Fruit fly (Drosophila melanogaster) whole organism, pupa: ENCODE results near the gene CG4313.

ENCODE experiments used
- CG10348 ChIP-seq: fragments of 200-800 bp; sonication (Bioruptor generic); IDR thresholded peaks from 2 replicates; pipeline ENCODE4 v1.3.6; 2022; ENCODE audit warnings: missing biosample characterization, missing genetic modification characterization
- CG12605 ChIP-seq: fragments of 200-800 bp; sonication (Bioruptor generic); IDR thresholded peaks from 2 replicates; pipeline ENCODE4 v1.3.6; 2022; ENCODE audit warnings: missing biosample characterization, missing genetic modification characterization
- CG13204 ChIP-seq: fragments of 200-800 bp; sonication (Bioruptor generic); optimal IDR thresholded peaks from 2 replicates; lab custom pipeline; 2018; ENCODE audit warnings: missing biosample characterization, mild to moderate bottlenecking, missing genetic modification characterization, moderate library complexity
- CG14655 ChIP-seq: fragments of 200-800 bp; sonication (Bioruptor generic); optimal IDR thresholded peaks from 3 replicates; lab custom pipeline; 2017; ENCODE audit warnings: mild to moderate bottlenecking, missing biosample characterization, missing genetic modification reagents, missing genetic modification characterization
- CG15710 ChIP-seq: fragments of 200-800 bp; sonication (Bioruptor generic); optimal IDR thresholded peaks from 2 replicates; lab custom pipeline; 2018; ENCODE audit warnings: missing biosample characterization, mild to moderate bottlenecking, missing genetic modification characterization, moderate library complexity
- CG17806 ChIP-seq: fragments of 200-800 bp; sonication (Bioruptor generic); optimal IDR thresholded peaks from 2 replicates; lab custom pipeline; 2018; ENCODE audit warnings: missing biosample characterization, mild to moderate bottlenecking, missing genetic modification characterization, moderate library complexity
- CG32121 ChIP-seq: fragments of 200-800 bp; sonication (Bioruptor generic); IDR thresholded peaks from 2 replicates; pipeline ENCODE4 v1.3.6; 2022; ENCODE audit warnings: missing biosample characterization, missing genetic modification characterization
- CG34367 ChIP-seq: fragments of 200-800 bp; sonication (Bioruptor generic); optimal IDR thresholded peaks from 2 replicates; lab custom pipeline; 2018; ENCODE audit warnings: missing biosample characterization, mild to moderate bottlenecking, missing genetic modification characterization
- CG4496 ChIP-seq: fragments of 200-800 bp; sonication (Bioruptor generic); IDR thresholded peaks from 3 replicates; pipeline ENCODE4 v1.3.6; 2022; ENCODE audit warnings: missing biosample characterization, missing genetic modification characterization
- CG8159 ChIP-seq: fragments of 200-800 bp; sonication (Bioruptor generic); optimal IDR thresholded peaks from 3 replicates; lab custom pipeline; 2018; ENCODE audit warnings: missing biosample characterization, mild to moderate bottlenecking, missing genetic modification characterization, moderate library complexity
- CG8301 ChIP-seq: fragments of 200-800 bp; sonication (Bioruptor generic); optimal IDR thresholded peaks from 2 replicates; lab custom pipeline; 2018; ENCODE audit warnings: missing biosample characterization, mild to moderate bottlenecking, missing genetic modification characterization
- CG9948 ChIP-seq: fragments of 200-800 bp; sonication (Bioruptor generic); optimal IDR thresholded peaks from 2 replicates; lab custom pipeline; 2018; ENCODE audit warnings: missing biosample characterization, mild to moderate bottlenecking, missing genetic modification characterization, moderate library complexity
- D1 ChIP-seq: fragments of 200-800 bp; sonication (Bioruptor generic); optimal IDR thresholded peaks from 2 replicates; lab custom pipeline; 2018; ENCODE audit warnings: missing biosample characterization, mild to moderate bottlenecking, missing genetic modification characterization, moderate library complexity
- EcR ChIP-seq: fragments of 200-800 bp; sonication (Bioruptor generic); optimal IDR thresholded peaks from 3 replicates; lab custom pipeline; 2019; ENCODE audit warnings: missing biosample characterization, missing genetic modification characterization, mild to moderate bottlenecking, moderate library complexity, missing genetic modification reagents
- Ets98B ChIP-seq: fragments of 200-800 bp; sonication (Bioruptor generic); IDR thresholded peaks from 2 replicates; pipeline ENCODE4 v1.3.6; 2022; ENCODE audit warnings: missing biosample characterization, missing genetic modification characterization
- Pif1A ChIP-seq: fragments of 200-800 bp; sonication (Bioruptor generic); optimal IDR thresholded peaks from 3 replicates; lab custom pipeline; 2016; ENCODE audit warnings: missing biosample characterization, missing genetic modification characterization
- Pif1B ChIP-seq: fragments of 200-800 bp; sonication (Bioruptor generic); optimal IDR thresholded peaks from 3 replicates; lab custom pipeline; 2016; ENCODE audit warnings: missing biosample characterization, missing genetic modification characterization
- Snoo ChIP-seq: fragments of 200-800 bp; sonication (Bioruptor generic); optimal IDR thresholded peaks from 3 replicates; lab custom pipeline; 2017; ENCODE audit warnings: missing biosample characterization, mild to moderate bottlenecking, missing genetic modification characterization, inconsistent platforms
- fd96Ca ChIP-seq: fragments of 200-800 bp; sonication (Bioruptor generic); IDR thresholded peaks from 3 replicates; pipeline ENCODE4 v1.3.6; 2022; ENCODE audit warnings: missing biosample characterization, missing genetic modification characterization
- gl ChIP-seq: fragments of 200-800 bp; sonication (Bioruptor generic); optimal IDR thresholded peaks from 2 replicates; lab custom pipeline; 2018; ENCODE audit warnings: missing biosample characterization, mild to moderate bottlenecking, missing genetic modification characterization
- rn ChIP-seq: fragments of 200-800 bp; sonication (Bioruptor generic); IDR thresholded peaks from 2 replicates; pipeline ENCODE4 v1.3.6; 2022; ENCODE audit warnings: missing biosample characterization, missing genetic modification characterization

The CG4313 gene

DNA sequence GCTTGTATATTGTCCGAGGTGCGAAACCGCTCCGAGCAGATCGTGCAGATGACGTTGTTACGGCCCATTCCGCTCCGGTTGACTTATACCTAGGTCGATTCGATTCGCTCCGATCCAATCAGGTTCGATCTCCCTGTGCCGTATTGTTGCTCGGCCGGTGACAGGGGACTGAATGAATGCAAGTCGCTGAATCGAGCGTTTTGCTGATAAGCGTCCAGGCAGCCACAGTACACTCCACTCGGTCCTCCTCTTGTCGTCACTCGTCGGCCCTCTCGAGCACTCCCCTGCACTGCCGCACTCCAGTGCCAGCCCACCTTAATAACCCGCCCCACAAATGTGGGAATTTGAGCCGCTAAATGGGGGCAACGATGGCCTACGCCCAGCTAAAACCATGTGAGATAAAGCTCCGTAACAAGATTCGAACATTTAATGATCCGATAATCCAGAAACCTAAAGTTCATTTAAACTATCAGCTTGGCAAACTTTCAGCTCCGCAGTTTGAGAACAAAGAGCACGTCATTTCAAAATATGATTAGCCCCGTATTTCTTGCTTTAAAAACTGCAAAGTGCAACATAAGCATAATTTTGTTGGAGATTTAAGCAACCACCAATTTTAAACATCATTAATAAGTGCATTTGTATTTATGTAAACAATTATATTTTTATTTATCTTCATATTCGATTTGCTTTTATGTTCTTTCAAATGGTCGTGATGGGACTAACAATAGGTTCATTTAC, 2.2 kb downstream of the CG4313 start, which contains the start of gene CG4325:
Gene CG4325, minus strand, starts transcription at position 159 of the 738 bp plus-strand sequence.
- TF ChIP-seq CG15710 (no peak), CG13204 (GFP tag; lab: Kevin White, UChicago) (peak; percentile 26)

DNA sequence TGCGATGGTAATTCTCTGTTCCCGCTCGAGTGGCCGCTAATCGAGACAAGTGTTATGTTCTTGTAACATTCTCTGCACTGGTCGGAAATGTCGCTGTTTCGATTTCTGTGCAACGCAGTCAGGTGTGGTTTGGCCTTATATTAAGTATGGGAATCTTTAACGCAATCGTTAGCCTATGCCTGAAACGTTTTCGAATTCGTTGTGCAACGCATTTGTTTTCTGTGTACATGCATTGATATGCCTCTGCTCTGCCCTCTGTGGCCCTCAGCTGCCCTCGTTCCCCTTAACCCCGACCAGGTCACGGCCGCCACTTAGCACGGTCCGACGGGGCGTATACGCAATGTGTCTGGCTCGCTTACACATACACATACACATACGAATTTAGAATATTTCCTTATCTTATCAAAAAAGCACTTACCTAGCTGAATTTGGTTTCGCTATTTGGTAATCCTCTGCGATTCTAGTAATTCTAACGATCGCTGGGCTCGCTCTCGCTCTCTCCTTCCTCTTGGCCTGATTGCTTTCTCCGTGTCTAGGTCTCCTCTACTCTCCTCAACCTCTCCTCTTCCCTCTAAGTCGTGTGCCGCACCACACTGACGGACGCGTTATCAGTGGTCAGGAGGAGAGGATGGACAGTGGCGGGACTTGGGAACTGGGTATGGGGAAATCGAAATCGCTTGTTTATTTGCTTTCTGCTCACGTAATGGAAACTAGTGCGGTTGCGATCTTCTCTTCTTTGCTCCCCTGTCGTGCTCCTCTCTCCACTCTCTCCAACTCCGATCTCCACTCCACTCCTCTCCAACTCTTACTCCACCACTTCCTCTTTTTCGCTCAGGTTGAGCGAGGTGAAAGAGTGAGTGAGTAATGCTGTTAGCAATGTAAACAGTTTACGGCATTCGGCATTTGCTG, 7.4 kb downstream of the CG4313 start:
- peak; percentile 43; the same call in 1 of the 2 replicates for TF ChIP-seq Ets98B (GFP tag; lab: Robert Waterston, UW)
- TF ChIP-seq CG13204 (GFP tag; lab: Kevin White, UChicago) = no peak
- peak; percentile 55; the same call in 2 of the 3 replicates for TF ChIP-seq CG4496 (GFP tag; lab: Robert Waterston, UW)
- TF ChIP-seq CG12605 (GFP tag; lab: Robert Waterston, UW) = no peak
- TF ChIP-seq fd96Ca (GFP tag; lab: Robert Waterston, UW) = 0 out of 3 replicates have a peak, but pooled peaks have one; percentile 35
- no peak for TF ChIP-seq Pif1B (GFP tag; lab: Kevin White, UChicago)
- TF ChIP-seq, all 21 proteins: peak for 3

DNA sequence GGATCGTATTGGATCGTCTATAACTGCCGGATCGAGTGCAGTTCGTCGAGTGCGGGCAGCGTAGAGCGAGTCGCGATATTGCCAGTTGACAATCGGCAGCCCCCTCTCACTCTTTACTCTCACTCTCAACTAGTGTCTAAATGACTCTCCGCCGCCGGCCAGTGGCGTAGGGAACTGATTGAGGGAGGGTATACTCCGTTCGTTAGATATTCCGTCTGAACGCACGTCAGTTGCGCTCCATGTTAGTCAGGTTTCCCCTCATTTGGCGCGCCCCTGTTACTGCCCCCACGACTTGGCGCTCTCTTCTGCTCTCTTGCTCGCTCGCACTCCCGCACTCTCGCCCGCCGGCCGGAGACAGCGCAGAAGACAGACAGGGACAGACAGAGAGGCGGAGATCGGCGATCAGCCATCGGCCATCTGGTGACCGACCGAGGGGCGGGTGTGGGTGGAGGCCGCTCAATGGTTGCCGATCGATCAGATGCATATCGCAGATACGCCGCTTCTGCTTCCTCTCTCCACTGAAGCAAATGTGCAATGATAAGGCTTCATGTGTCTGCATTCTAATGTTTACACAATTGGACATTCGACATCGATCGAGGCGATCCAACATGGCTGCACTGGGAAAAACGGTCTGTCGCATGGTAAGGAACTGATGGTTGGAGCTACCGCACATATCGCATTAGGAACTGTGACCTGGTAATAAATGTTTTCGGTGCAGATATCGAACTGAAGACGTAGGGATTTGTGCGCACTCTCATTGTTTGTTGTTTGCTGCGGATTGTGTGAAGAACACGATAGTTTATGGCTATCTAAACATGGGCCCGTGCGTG, 8.6 kb downstream of the CG4313 start, which contains the start of gene moody:
Gene moody, minus strand, starts transcription at position 51 of the 830 bp plus-strand sequence.
- TF ChIP-seq CG15710 = peak; percentile 86
- peak; percentile 84 for TF ChIP-seq gl
- TF ChIP-seq CG10348 (GFP tag; lab: Robert Waterston, UW) = peak; percentile 92
- TF ChIP-seq CG14655 (GFP tag; lab: Kevin White, UChicago) = peak; percentile 92
- peak; percentile 56 for TF ChIP-seq EcR (GFP tag; lab: Kevin White, UChicago)
- peak; percentile 84 for TF ChIP-seq CG8159 (tag; lab: Kevin White, UChicago)
- TF ChIP-seq CG13204 (GFP tag; lab: Kevin White, UChicago) = peak; percentile 97
- TF ChIP-seq CG9948 (tag; lab: Kevin White, UChicago) = peak; percentile 68
- peak; percentile 87 for TF ChIP-seq CG8301 (tag; lab: Kevin White, UChicago)
- TF ChIP-seq Pif1A = peak; percentile 90
- TF ChIP-seq CG32121 (GFP tag; lab: Robert Waterston, UW) = peak; percentile 99
- TF ChIP-seq CG4496 (GFP tag; lab: Robert Waterston, UW) = peak; percentile 99
- peak; percentile 99 for TF ChIP-seq Ets98B (GFP tag; lab: Robert Waterston, UW)
- peak; percentile 82 for TF ChIP-seq CG34367 (tag; lab: Kevin White, UChicago)
- peak; percentile 93 for TF ChIP-seq rn (GFP tag; lab: Robert Waterston, UW)
- TF ChIP-seq CG17806 = peak; percentile 84
- TF ChIP-seq Snoo (tag; lab: Kevin White, UChicago) = peak; percentile 93
- peak; percentile 90 for TF ChIP-seq Pif1B (GFP tag; lab: Kevin White, UChicago)
- TF ChIP-seq D1 (tag; lab: Kevin White, UChicago) = no peak
- peak; percentile 97 for TF ChIP-seq CG12605 (GFP tag; lab: Robert Waterston, UW)
- peak; percentile 99 for TF ChIP-seq fd96Ca (GFP tag; lab: Robert Waterston, UW)

DNA sequence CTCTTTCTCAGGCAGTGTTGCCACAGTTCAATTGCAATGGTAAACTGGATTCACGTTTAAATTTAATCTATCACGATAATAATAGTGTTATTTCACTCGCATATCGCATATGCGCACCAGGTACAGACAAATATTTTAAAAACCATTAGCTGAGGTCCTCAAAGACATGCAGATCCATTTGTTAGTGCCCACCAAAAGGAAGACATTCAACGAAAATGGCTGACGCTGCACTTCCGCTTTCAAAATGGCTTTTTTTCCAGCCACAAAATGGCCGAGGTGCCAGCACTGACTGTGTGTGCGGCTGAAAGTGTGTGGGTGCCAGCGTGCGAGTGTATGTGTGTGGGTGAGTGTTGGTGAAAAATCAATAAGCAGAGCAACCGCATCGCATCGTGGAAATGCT, 19.5 kb downstream of the CG4313 start:
- TF ChIP-seq CG4496 (GFP tag; lab: Robert Waterston, UW) (peak; percentile 38; the same call in 1 of the 3 replicates), CG15710 (peak; percentile 38), CG12605 (GFP tag; lab: Robert Waterston, UW) (no peak), CG34367 (tag; lab: Kevin White, UChicago) (peak; percentile 4), CG8159 (tag; lab: Kevin White, UChicago) (peak; percentile 29), CG13204 (GFP tag; lab: Kevin White, UChicago) (peak; percentile 19), CG8301 (tag; lab: Kevin White, UChicago) (peak; percentile 30), fd96Ca (GFP tag; lab: Robert Waterston, UW) (no peak), CG17806 (no peak)

DNA sequence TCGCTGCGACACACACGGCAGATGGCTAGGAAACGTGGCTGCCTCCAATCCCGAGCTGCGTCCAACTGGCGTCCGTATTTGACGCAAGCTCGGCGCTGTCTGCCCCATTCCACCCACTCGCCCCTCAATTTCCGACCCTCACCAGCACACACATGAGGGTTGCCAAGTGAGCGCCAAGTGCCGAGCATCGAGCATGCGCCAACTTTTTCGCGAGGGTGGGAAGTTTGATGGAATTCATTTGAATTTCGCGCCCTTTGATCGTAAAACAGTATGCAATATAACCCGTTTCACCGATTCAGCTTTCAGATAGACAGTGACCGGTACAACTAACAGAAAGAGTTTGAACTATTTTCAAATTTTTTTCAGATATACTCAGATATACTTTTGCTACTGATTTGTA, 20.2 kb downstream of the CG4313 start, which contains the start of gene Sik2:
Gene Sik2, minus strand, starts transcription at position 67 of the 400 bp plus-strand sequence.
- TF ChIP-seq EcR (GFP tag; lab: Kevin White, UChicago) (no peak), Pif1A (no peak), Snoo (tag; lab: Kevin White, UChicago) (no peak), CG13204 (GFP tag; lab: Kevin White, UChicago) (no peak), CG10348 (GFP tag; lab: Robert Waterston, UW) (no peak), CG14655 (GFP tag; lab: Kevin White, UChicago) (no peak), CG4496 (GFP tag; lab: Robert Waterston, UW) (peak; percentile 31; the same call in 1 of the 3 replicates), Ets98B (GFP tag; lab: Robert Waterston, UW) (no peak)
